Fruit fly (Drosophila melanogaster): ENCODE measurements around the gene kto.

kto gene

dm6 chr3L:19794203-19794802, 42.1 kb upstream of the kto start (continued):
- TF ChIP-seq CG6689 (GFP tag; IDR thresholded peaks at IDR 0.05): peak; percentile 56; the same call in 1 of the 2 replicates
- peak; percentile 74 for TF ChIP-seq gcm (GFP tag; optimal IDR thresholded peaks at IDR 0.05)
- no peak for TF ChIP-seq mld (GFP tag; IDR thresholded peaks at IDR 0.05; ENCODE audit: partially characterized antibody)
- TF ChIP-seq CG17802 (tag; optimal IDR thresholded peaks at IDR 0.05): peak; percentile 44
- 0 out of 3 replicates have a peak, but pooled peaks have one; percentile 19 for TF ChIP-seq z (GFP tag; IDR thresholded peaks at IDR 0.05)
- TF ChIP-seq Nf-YA (GFP tag; IDR thresholded peaks at IDR 0.05): peak; percentile 89
- TF ChIP-seq NC2β (GFP tag; optimal IDR thresholded peaks at IDR 0.05): peak; percentile 65
- TF ChIP-seq Bdp1 (GFP tag; optimal IDR thresholded peaks at IDR 0.05): peak; percentile 59
- TF ChIP-seq Sin3A (optimal IDR thresholded peaks at IDR 0.05): no peak
- TF ChIP-seq Atf6 (GFP tag; IDR thresholded peaks at IDR 0.05): peak; percentile 83
- TF ChIP-seq zfh1 (GFP tag; IDR thresholded peaks at IDR 0.05): peak; percentile 74
- TF ChIP-seq CG30403 (GFP tag; optimal IDR thresholded peaks at IDR 0.05): peak; percentile 88
- TF ChIP-seq Fer3 (tag; optimal IDR thresholded peaks at IDR 0.05): peak; percentile 77
- TF ChIP-seq pan (optimal IDR thresholded peaks at IDR 0.05): no peak
- peak in 1 of 2 experiments; percentile 65 for TF ChIP-seq pan (GFP tag; optimal IDR thresholded peaks at IDR 0.05 in 1 of 2, IDR thresholded peaks at IDR 0.05 in 1 of 2)
- TF ChIP-seq CG4424 (GFP tag; optimal IDR thresholded peaks at IDR 0.05): peak; percentile 86
- no peak for TF ChIP-seq CG43689 (GFP tag; IDR thresholded peaks at IDR 0.05)
- peak; percentile 46; the same call in 1 of the 3 replicates for TF ChIP-seq Mrtf (GFP tag; IDR thresholded peaks at IDR 0.05)
- TF ChIP-seq CG4730 (GFP tag; IDR thresholded peaks at IDR 0.05): 0 out of 2 replicates have a peak, but pooled peaks have one; percentile 38
- TF ChIP-seq CG6791 (GFP tag; IDR thresholded peaks at IDR 0.05; ENCODE audit: partially characterized antibody): no peak; the same call in 2 of the 3 replicates
- TF ChIP-seq Nf-YB (GFP tag; optimal IDR thresholded peaks at IDR 0.05): peak; percentile 96
- TF ChIP-seq lola (GFP tag; optimal IDR thresholded peaks at IDR 0.05): peak in 1 of 3 experiments; percentile 77
- TF ChIP-seq CG1647 (GFP tag; optimal IDR thresholded peaks at IDR 0.05): peak; percentile 13
- TF ChIP-seq kay (GFP tag; optimal IDR thresholded peaks at IDR 0.05): peak; percentile 87
- TF ChIP-seq ind (GFP tag; optimal IDR thresholded peaks at IDR 0.05): peak; percentile 81
- no peak for TF ChIP-seq usp (GFP tag; optimal IDR thresholded peaks at IDR 0.05)
- no peak; the same call in 1 of the 2 replicates for TF ChIP-seq wor (GFP tag; IDR thresholded peaks at IDR 0.05)
- TF ChIP-seq CG16813 (GFP tag; IDR thresholded peaks at IDR 0.05; ENCODE audit: partially characterized antibody): no peak
- no peak for TF ChIP-seq dimm (GFP tag; IDR thresholded peaks at IDR 0.05)
- peak; percentile 48; the same call in 1 of the 2 replicates for TF ChIP-seq E2f2 (GFP tag; IDR thresholded peaks at IDR 0.05)
- peak; percentile 92 for TF ChIP-seq CG17361 (GFP tag; IDR thresholded peaks at IDR 0.05)
- no peak for TF ChIP-seq CG7745 (tag; optimal IDR thresholded peaks at IDR 0.05)
- peak; percentile 79 for TF ChIP-seq CG16863 (GFP tag; optimal IDR thresholded peaks at IDR 0.05)
- TF ChIP-seq CG17612 (GFP tag; IDR thresholded peaks at IDR 0.05): no peak
- TF ChIP-seq Opbp (GFP tag; IDR thresholded peaks at IDR 0.05; ENCODE audit: partially characterized antibody): no peak
- TF ChIP-seq D19A (tag; optimal IDR thresholded peaks at IDR 0.05): peak; percentile 81
- peak; percentile 44 for TF ChIP-seq CG5245 (GFP tag; optimal IDR thresholded peaks at IDR 0.05)
- peak; percentile 76 for TF ChIP-seq salm (tag; optimal IDR thresholded peaks at IDR 0.05)
- peak; percentile 82 for TF ChIP-seq Xrp1 (GFP tag; IDR thresholded peaks at IDR 0.05)
- TF ChIP-seq CG30020 (tag; optimal IDR thresholded peaks at IDR 0.05): peak; percentile 41
- peak; percentile 45 for TF ChIP-seq ERR (GFP tag; optimal IDR thresholded peaks at IDR 0.05)
- peak; percentile 73 for TF ChIP-seq Hr3 (GFP tag; optimal IDR thresholded peaks at IDR 0.05)
- no peak; the same call in 1 of the 2 replicates for TF ChIP-seq amos (GFP tag; IDR thresholded peaks at IDR 0.05; ENCODE audit: partially characterized antibody)
- TF ChIP-seq eyg (GFP tag; optimal IDR thresholded peaks at IDR 0.05): peak; percentile 55
- TF ChIP-seq yki (optimal IDR thresholded peaks at IDR 0.05): no peak
- peak; percentile 30 for TF ChIP-seq CG13123 (GFP tag; optimal IDR thresholded peaks at IDR 0.05)
- TF ChIP-seq CG10366 (GFP tag; IDR thresholded peaks at IDR 0.05): peak; percentile 37
- TF ChIP-seq CG5953 (GFP tag; IDR thresholded peaks at IDR 0.05): 0 out of 2 replicates have a peak, but pooled peaks have one; percentile 26
- peak; percentile 49 for TF ChIP-seq pum (GFP tag; optimal IDR thresholded peaks at IDR 0.05)
- peak; percentile 72 for TF ChIP-seq lmd (GFP tag; IDR thresholded peaks at IDR 0.05)
- peak; percentile 66 for TF ChIP-seq CHES-1-like (GFP tag; optimal IDR thresholded peaks at IDR 0.05)

All from whole organism, embryonic.